Fruit fly (Drosophila melanogaster) whole organism, pupa: Measurements from ENCODE around the gene mmy.

ENCODE experiments used
- CG10348 ChIP-seq: fragments of 200-800 bp; sonication (Bioruptor generic); IDR thresholded peaks from 2 replicates; pipeline ENCODE4 v1.3.6; 2022; ENCODE audit warnings: missing biosample characterization, missing genetic modification characterization
- CG12605 ChIP-seq: fragments of 200-800 bp; sonication (Bioruptor generic); IDR thresholded peaks from 2 replicates; pipeline ENCODE4 v1.3.6; 2022; ENCODE audit warnings: missing biosample characterization, missing genetic modification characterization
- CG13204 ChIP-seq: fragments of 200-800 bp; sonication (Bioruptor generic); optimal IDR thresholded peaks from 2 replicates; lab custom pipeline; 2018; ENCODE audit warnings: missing biosample characterization, mild to moderate bottlenecking, missing genetic modification characterization, moderate library complexity
- CG14655 ChIP-seq: fragments of 200-800 bp; sonication (Bioruptor generic); optimal IDR thresholded peaks from 3 replicates; lab custom pipeline; 2017; ENCODE audit warnings: mild to moderate bottlenecking, missing biosample characterization, missing genetic modification reagents, missing genetic modification characterization
- CG15710 ChIP-seq: fragments of 200-800 bp; sonication (Bioruptor generic); optimal IDR thresholded peaks from 2 replicates; lab custom pipeline; 2018; ENCODE audit warnings: missing biosample characterization, mild to moderate bottlenecking, missing genetic modification characterization, moderate library complexity
- CG17806 ChIP-seq: fragments of 200-800 bp; sonication (Bioruptor generic); optimal IDR thresholded peaks from 2 replicates; lab custom pipeline; 2018; ENCODE audit warnings: missing biosample characterization, mild to moderate bottlenecking, missing genetic modification characterization, moderate library complexity
- CG32121 ChIP-seq: fragments of 200-800 bp; sonication (Bioruptor generic); IDR thresholded peaks from 2 replicates; pipeline ENCODE4 v1.3.6; 2022; ENCODE audit warnings: missing biosample characterization, missing genetic modification characterization
- CG34367 ChIP-seq: fragments of 200-800 bp; sonication (Bioruptor generic); optimal IDR thresholded peaks from 2 replicates; lab custom pipeline; 2018; ENCODE audit warnings: missing biosample characterization, mild to moderate bottlenecking, missing genetic modification characterization
- CG4496 ChIP-seq: fragments of 200-800 bp; sonication (Bioruptor generic); IDR thresholded peaks from 3 replicates; pipeline ENCODE4 v1.3.6; 2022; ENCODE audit warnings: missing biosample characterization, missing genetic modification characterization
- CG8159 ChIP-seq: fragments of 200-800 bp; sonication (Bioruptor generic); optimal IDR thresholded peaks from 3 replicates; lab custom pipeline; 2018; ENCODE audit warnings: missing biosample characterization, mild to moderate bottlenecking, missing genetic modification characterization, moderate library complexity
- CG8301 ChIP-seq: fragments of 200-800 bp; sonication (Bioruptor generic); optimal IDR thresholded peaks from 2 replicates; lab custom pipeline; 2018; ENCODE audit warnings: missing biosample characterization, mild to moderate bottlenecking, missing genetic modification characterization
- CG9948 ChIP-seq: fragments of 200-800 bp; sonication (Bioruptor generic); optimal IDR thresholded peaks from 2 replicates; lab custom pipeline; 2018; ENCODE audit warnings: missing biosample characterization, mild to moderate bottlenecking, missing genetic modification characterization, moderate library complexity
- D1 ChIP-seq: fragments of 200-800 bp; sonication (Bioruptor generic); optimal IDR thresholded peaks from 2 replicates; lab custom pipeline; 2018; ENCODE audit warnings: missing biosample characterization, mild to moderate bottlenecking, missing genetic modification characterization, moderate library complexity
- EcR ChIP-seq: fragments of 200-800 bp; sonication (Bioruptor generic); optimal IDR thresholded peaks from 3 replicates; lab custom pipeline; 2019; ENCODE audit warnings: missing biosample characterization, missing genetic modification characterization, mild to moderate bottlenecking, moderate library complexity, missing genetic modification reagents
- Ets98B ChIP-seq: fragments of 200-800 bp; sonication (Bioruptor generic); IDR thresholded peaks from 2 replicates; pipeline ENCODE4 v1.3.6; 2022; ENCODE audit warnings: missing biosample characterization, missing genetic modification characterization
- Pif1A ChIP-seq: fragments of 200-800 bp; sonication (Bioruptor generic); optimal IDR thresholded peaks from 3 replicates; lab custom pipeline; 2016; ENCODE audit warnings: missing biosample characterization, missing genetic modification characterization
- Pif1B ChIP-seq: fragments of 200-800 bp; sonication (Bioruptor generic); optimal IDR thresholded peaks from 3 replicates; lab custom pipeline; 2016; ENCODE audit warnings: missing biosample characterization, missing genetic modification characterization
- Snoo ChIP-seq: fragments of 200-800 bp; sonication (Bioruptor generic); optimal IDR thresholded peaks from 3 replicates; lab custom pipeline; 2017; ENCODE audit warnings: missing biosample characterization, mild to moderate bottlenecking, missing genetic modification characterization, inconsistent platforms
- fd96Ca ChIP-seq: fragments of 200-800 bp; sonication (Bioruptor generic); IDR thresholded peaks from 3 replicates; pipeline ENCODE4 v1.3.6; 2022; ENCODE audit warnings: missing biosample characterization, missing genetic modification characterization
- gl ChIP-seq: fragments of 200-800 bp; sonication (Bioruptor generic); optimal IDR thresholded peaks from 2 replicates; lab custom pipeline; 2018; ENCODE audit warnings: missing biosample characterization, mild to moderate bottlenecking, missing genetic modification characterization
- rn ChIP-seq: fragments of 200-800 bp; sonication (Bioruptor generic); IDR thresholded peaks from 2 replicates; pipeline ENCODE4 v1.3.6; 2022; ENCODE audit warnings: missing biosample characterization, missing genetic modification characterization

mmy gene

dm6 chr2L:6455955-6456599 lies 17.6 kb downstream of the mmy start, which contains the start of gene frj:
Gene frj, plus strand, starts transcription at chr2L:6456052.
- TF ChIP-seq Pif1A (GFP tag; lab: Kevin White, UChicago) (peak; percentile 3), CG32121 (peak; percentile 56; the same call in 1 of the 2 replicates), CG8301 (tag; lab: Kevin White, UChicago) (peak; percentile 25), CG15710 (tag; lab: Kevin White, UChicago) (peak; percentile 42), CG4496 (GFP tag; lab: Robert Waterston, UW) (peak; percentile 78), CG13204 (no peak), Pif1B (GFP tag; lab: Kevin White, UChicago) (no peak), Ets98B (GFP tag; lab: Robert Waterston, UW) (peak; percentile 53; the same call in 1 of the 2 replicates), D1 (no peak), CG10348 (no peak), CG14655 (GFP tag; lab: Kevin White, UChicago) (no peak), CG8159 (peak; percentile 52), gl (no peak), Snoo (tag; lab: Kevin White, UChicago) (no peak), rn (no peak), EcR (GFP tag; lab: Kevin White, UChicago) (no peak), CG34367 (peak; percentile 32), fd96Ca (GFP tag; lab: Robert Waterston, UW) (peak; percentile 50; the same call in 1 of the 3 replicates), CG12605 (GFP tag; lab: Robert Waterston, UW) (no peak), CG17806 (peak; percentile 47), CG9948 (tag; lab: Kevin White, UChicago) (peak; percentile 17)

DNA sequence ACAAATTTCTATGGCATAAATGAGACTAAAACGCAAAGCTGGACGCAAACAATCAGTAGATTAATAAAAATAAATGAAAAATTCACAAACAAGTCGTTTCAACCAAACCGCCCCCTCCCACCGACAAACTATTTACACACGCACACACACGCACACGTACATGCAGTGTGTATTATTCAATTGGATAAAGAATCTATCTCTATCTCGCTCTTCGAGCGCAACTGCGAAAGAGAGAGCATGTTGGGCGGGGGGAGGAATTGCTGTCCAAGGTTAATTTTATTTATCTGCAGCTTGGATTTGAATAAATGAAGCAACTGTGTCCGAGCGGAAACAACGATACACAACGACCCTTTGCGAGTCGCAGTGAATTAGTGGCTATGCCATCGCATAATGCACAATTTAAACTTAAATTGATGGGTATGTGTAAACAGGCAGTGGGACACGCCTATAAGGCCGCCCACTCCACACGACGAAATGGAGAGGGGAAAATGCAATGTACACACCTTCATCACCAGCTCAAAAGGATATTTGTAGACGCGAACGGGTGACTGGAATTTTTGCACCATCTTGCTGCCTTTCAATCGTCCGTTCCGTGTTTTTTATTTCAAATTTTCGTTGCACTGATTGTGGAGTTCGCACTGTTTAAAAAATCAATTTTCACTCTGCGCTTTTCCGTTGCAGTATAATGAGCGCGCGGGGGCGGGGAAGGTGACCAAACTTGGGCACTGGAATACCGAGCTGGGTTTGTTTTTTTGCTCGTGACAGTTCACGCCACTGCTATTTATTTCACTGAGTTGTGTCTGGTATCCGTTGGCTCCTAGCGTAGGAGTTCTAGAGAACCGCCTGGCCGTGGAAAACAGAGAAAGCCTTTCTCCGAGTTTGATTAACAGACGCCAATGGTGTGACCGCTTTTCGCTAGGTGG lies 18.4 kb downstream of the mmy start, which contains the start of gene retm:
retm (minus strand) TSS at position 898 of the 923 bp plus-strand sequence.
- TF ChIP-seq CG8159 = no peak
- TF ChIP-seq CG32121 = peak; percentile 16; the same call in 1 of the 2 replicates
- no peak for TF ChIP-seq CG4496 (GFP tag; lab: Robert Waterston, UW)
- TF ChIP-seq CG34367 = no peak
- TF ChIP-seq Snoo (tag; lab: Kevin White, UChicago) = no peak
- TF ChIP-seq rn = no peak
- peak; percentile 48 for TF ChIP-seq EcR (GFP tag; lab: Kevin White, UChicago)
- peak; percentile 25; the same call in 1 of the 2 replicates for TF ChIP-seq Ets98B (GFP tag; lab: Robert Waterston, UW)
- TF ChIP-seq CG9948 (tag; lab: Kevin White, UChicago) = no peak
- TF ChIP-seq CG8301 (tag; lab: Kevin White, UChicago) = no peak
- TF ChIP-seq Pif1A (GFP tag; lab: Kevin White, UChicago) = peak; percentile 20
- TF ChIP-seq gl = no peak
- no peak; the same call in 2 of the 3 replicates for TF ChIP-seq fd96Ca (GFP tag; lab: Robert Waterston, UW)
- TF ChIP-seq CG14655 (GFP tag; lab: Kevin White, UChicago) = no peak
- no peak for TF ChIP-seq D1
- no peak for TF ChIP-seq CG10348
- no peak for TF ChIP-seq CG17806
- no peak for TF ChIP-seq CG15710 (tag; lab: Kevin White, UChicago)
- no peak for TF ChIP-seq CG12605 (GFP tag; lab: Robert Waterston, UW)
- peak; percentile 21 for TF ChIP-seq CG13204
- peak; percentile 6 for TF ChIP-seq Pif1B (GFP tag; lab: Kevin White, UChicago)
- TF ChIP-seq, all 21 proteins: peak for 6

DNA sequence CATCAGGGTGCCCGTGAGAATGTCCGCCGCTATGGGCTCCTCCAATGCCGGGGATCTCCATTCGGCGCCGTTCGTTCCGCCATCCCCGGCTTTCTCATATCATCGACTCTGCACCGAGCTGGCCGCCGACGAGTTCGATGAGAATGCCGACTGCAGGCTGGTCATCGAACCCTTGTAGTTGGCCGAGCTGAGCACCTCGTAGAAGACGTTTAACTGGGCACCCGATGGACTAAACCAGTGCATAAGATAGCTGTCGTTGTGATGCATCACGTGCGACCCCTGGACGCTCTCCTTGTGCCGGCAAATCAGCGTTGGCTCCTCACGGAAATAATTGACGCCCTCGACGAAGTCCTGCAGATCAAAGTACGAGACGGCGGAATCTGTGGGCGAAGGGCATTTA lies 24.0 kb downstream of the mmy start:
- TF ChIP-seq fd96Ca (GFP tag; lab: Robert Waterston, UW) = no peak
- TF ChIP-seq gl = no peak
- TF ChIP-seq CG8159 = no peak
- no peak for TF ChIP-seq Snoo (tag; lab: Kevin White, UChicago)
- TF ChIP-seq EcR (GFP tag; lab: Kevin White, UChicago) = peak; percentile 80

DNA sequence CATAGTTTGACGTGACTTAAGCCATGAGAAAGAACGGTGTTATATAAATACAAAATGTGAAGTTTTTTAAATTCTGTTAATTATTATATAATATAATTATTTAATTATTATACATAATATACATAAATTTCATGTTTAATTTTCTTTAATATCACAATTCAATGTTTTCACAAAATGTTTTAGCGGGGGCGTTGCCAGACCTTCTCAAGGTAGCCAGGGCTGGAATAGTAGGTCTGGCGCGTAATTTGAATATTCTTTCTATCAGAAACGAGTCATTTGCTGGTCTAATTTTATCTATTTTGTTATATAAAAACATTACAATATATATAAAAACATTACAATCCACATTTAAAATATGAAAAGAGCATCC lies 25.4 kb downstream of the mmy start, which contains the start of gene Acox3:
Acox3 (minus strand) TSS at position 70 of the 370 bp plus-strand sequence.
- no peak for TF ChIP-seq CG10348
- no peak for TF ChIP-seq CG17806
- TF ChIP-seq D1 = peak; percentile 38
- TF ChIP-seq EcR (GFP tag; lab: Kevin White, UChicago) = no peak
- no peak for TF ChIP-seq CG15710 (tag; lab: Kevin White, UChicago)

dm6 chr2L:6447581-6448333 lies 25.9 kb downstream of the mmy start:
- peak; percentile 59 for TF ChIP-seq CG13204
- no peak for TF ChIP-seq D1
- TF ChIP-seq CG12605 (GFP tag; lab: Robert Waterston, UW) = peak; percentile 59; the same call in 1 of the 2 replicates
- no peak for TF ChIP-seq CG32121
- peak; percentile 25 for TF ChIP-seq CG8301 (tag; lab: Kevin White, UChicago)
- TF ChIP-seq EcR (GFP tag; lab: Kevin White, UChicago) = peak; percentile 48
- TF ChIP-seq CG14655 (GFP tag; lab: Kevin White, UChicago) = no peak
- no peak for TF ChIP-seq Pif1B (GFP tag; lab: Kevin White, UChicago)
- peak; percentile 21 for TF ChIP-seq gl
- TF ChIP-seq Ets98B (GFP tag; lab: Robert Waterston, UW) = 0 out of 2 replicates have a peak, but pooled peaks have one; percentile 9
- TF ChIP-seq, all 21 proteins: peak for 6
